Worm (Caenorhabditis elegans) whole organism, young adult: ENCODE measurements around the gene kbp-3.
"Not testable (repeated sequence)": the region's sequence is repeated elsewhere in the genome, so short reads cannot be mapped to it uniquely, and the experiment has no call there.

Source experiments
- F52B5.7 ChIP-seq: sonication (generic microtip); optimal IDR thresholded peaks from 2 replicates; lab custom pipeline; 2016; ENCODE audit warnings: mild to moderate bottlenecking, missing genetic modification characterization, missing compliant biosample characterization
- Y67H2A.10 ChIP-seq: fragments of 200-800 bp; sonication (Bioruptor generic); conservative IDR thresholded peaks from 2 replicates; pipeline ENCODE4 v1.3.6; 2022; ENCODE audit warnings: missing genetic modification reagents, missing genetic modification characterization, missing compliant biosample characterization
- ceh-91 ChIP-seq: fragments of 200-800 bp; sonication (Bioruptor generic); IDR thresholded peaks from 2 replicates; pipeline ENCODE4 v1.3.6; 2022; ENCODE audit warnings: missing genetic modification reagents, missing genetic modification characterization, missing compliant biosample characterization
- egl-44 ChIP-seq: fragments of 200-800 bp; sonication (Bioruptor generic); IDR thresholded peaks from 2 replicates; pipeline ENCODE4 v1.3.6; 2022; ENCODE audit warnings: missing genetic modification reagents, missing genetic modification characterization, missing compliant biosample characterization
- lin-35 ChIP-seq, 3 experiments: fragments of 150-350 bp in 2 of 3; sonication (generic microtip) in 1 of 3; optimal IDR thresholded peaks; 2 replicates each; lab custom pipeline; 2014 to 2018; ENCODE audit warnings: missing biosample characterization in 3 of 3, missing genetic modification characterization in 3 of 3, missing genetic modification reagents in 3 of 3
- nhr-80 ChIP-seq: sonication (generic microtip); optimal IDR thresholded peaks from 2 replicates; lab custom pipeline; 2016; ENCODE audit warnings: missing genetic modification characterization, missing compliant biosample characterization
- snpc-1.3 ChIP-seq: sonication (generic microtip); optimal IDR thresholded peaks from 2 replicates; lab custom pipeline; 2017; ENCODE audit warnings: missing genetic modification characterization, mild to moderate bottlenecking, missing compliant biosample characterization, antibody characterized with exemption, moderate library complexity, missing genotype, missing genetic modification reagents; ENCODE audit not compliant: insufficient read depth
- tlf-1 ChIP-seq: fragments of 200-800 bp; sonication (Bioruptor generic); optimal IDR thresholded peaks from 2 replicates; lab custom pipeline; 2018; ENCODE audit warnings: mild to moderate bottlenecking, missing genetic modification characterization, missing compliant biosample characterization

DNA sequence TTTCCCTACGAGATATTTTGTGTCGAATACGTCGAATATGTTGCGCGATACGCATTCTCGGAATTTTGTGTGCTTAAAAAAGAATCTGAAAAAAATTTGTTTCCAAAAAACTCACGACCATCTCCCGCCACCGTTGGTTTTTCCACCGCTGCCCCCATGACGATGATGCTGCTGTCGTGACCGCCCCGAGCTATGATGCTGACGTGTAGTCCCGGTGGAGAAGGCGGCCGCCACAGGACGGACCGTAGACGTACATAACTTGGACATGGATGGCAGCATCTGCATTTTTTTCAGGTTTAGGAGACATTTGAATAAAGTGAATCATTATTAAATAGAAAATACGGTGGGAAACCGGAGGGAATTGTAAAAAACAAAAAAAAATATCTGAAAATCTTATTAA, 45.7 kb downstream of the kbp-3 start, which contains the start of gene ddl-3:
- not testable (repeated sequence) for TF ChIP-seq Y67H2A.10 (GFP tag; lab: Robert Waterston, UW); egl-44 (GFP tag; lab: Robert Waterston, UW); ceh-91 (GFP tag; lab: Robert Waterston, UW); tlf-1 (GFP tag; lab: Kevin White, UChicago); F52B5.7 (tag; lab: Kevin White, UChicago); nhr-80; snpc-1.3 (tag; lab: Kevin White, UChicago); lin-35 (GFP tag; optimal IDR thresholded peaks at IDR 0.05; lab: Kevin White, UChicago)
